Fruit fly (Drosophila melanogaster) whole organism, embryonic: ENCODE data around the gene CG43679.
A peak's percentile ranks its signal among the peaks of the same experiment; 100 is the strongest.

Source experiments
- Ada2b ChIP-seq: fragments of 200-800 bp; sonication (Bioruptor generic); IDR thresholded peaks from 2 replicates; pipeline ENCODE4 v1.3.6; 2022; ENCODE audit warnings: missing biosample characterization, missing genetic modification characterization
- CG11504 ChIP-seq: fragments of 200-800 bp; sonication (Bioruptor generic); optimal IDR thresholded peaks from 3 replicates; lab custom pipeline; 2019; ENCODE audit warnings: missing biosample characterization, mild to moderate bottlenecking, missing genetic modification characterization, moderate library complexity
- CG12104 ChIP-seq: fragments of 200-800 bp; sonication (Bioruptor generic); optimal IDR thresholded peaks from 3 replicates; lab custom pipeline; 2016; ENCODE audit warnings: missing biosample characterization, missing genetic modification characterization
- CG12236 ChIP-seq: fragments of 200-800 bp; sonication (Bioruptor generic); optimal IDR thresholded peaks from 2 replicates; lab custom pipeline; 2016; ENCODE audit warnings: missing biosample characterization, missing genetic modification characterization
- CG12391 ChIP-seq: fragments of 200-800 bp; sonication (Bioruptor generic); optimal IDR thresholded peaks from 3 replicates; lab custom pipeline; 2018; ENCODE audit warnings: missing biosample characterization, mild to moderate bottlenecking, missing genetic modification characterization, moderate library complexity
- CG12659 ChIP-seq: fragments of 200-800 bp; sonication (Bioruptor generic); optimal IDR thresholded peaks from 3 replicates; lab custom pipeline; 2017; ENCODE audit warnings: mild to moderate bottlenecking, missing biosample characterization, missing genetic modification reagents, missing genetic modification characterization
- CG12769 ChIP-seq: fragments of 200-800 bp; sonication (Bioruptor generic); optimal IDR thresholded peaks from 2 replicates; lab custom pipeline; 2019; ENCODE audit warnings: missing biosample characterization, mild to moderate bottlenecking, missing genetic modification characterization, moderate library complexity
- CG14965 ChIP-seq: fragments of 200-800 bp; sonication (Bioruptor generic); optimal IDR thresholded peaks from 2 replicates; lab custom pipeline; 2016; ENCODE audit warnings: missing biosample characterization, missing genetic modification characterization, borderline replicate concordance
- CG15011 ChIP-seq: fragments of 200-800 bp; sonication (Bioruptor generic); optimal IDR thresholded peaks from 3 replicates; lab custom pipeline; 2018; ENCODE audit warnings: missing biosample characterization, mild to moderate bottlenecking, missing genetic modification characterization
- CG15073 ChIP-seq: fragments of 200-800 bp; sonication (Bioruptor generic); optimal IDR thresholded peaks from 2 replicates; lab custom pipeline; 2016; ENCODE audit warnings: missing biosample characterization, missing genetic modification characterization
- CG1602 ChIP-seq: fragments of 200-800 bp; sonication (Bioruptor generic); optimal IDR thresholded peaks from 3 replicates; lab custom pipeline; 2016; ENCODE audit warnings: missing biosample characterization, missing genetic modification characterization
- CG17568 ChIP-seq: fragments of 200-800 bp; sonication (Bioruptor generic); optimal IDR thresholded peaks from 2 replicates; lab custom pipeline; 2018; ENCODE audit warnings: missing biosample characterization, mild to moderate bottlenecking, missing genetic modification characterization, moderate library complexity
- CG17829 ChIP-seq: fragments of 200-800 bp; optimal IDR thresholded peaks from 2 replicates; lab custom pipeline; 2019; ENCODE audit warnings: missing biosample characterization, mild to moderate bottlenecking, missing genetic modification characterization, moderate library complexity
- CG34376 ChIP-seq: fragments of 200-800 bp; sonication (Bioruptor generic); optimal IDR thresholded peaks from 2 replicates; lab custom pipeline; 2018; ENCODE audit warnings: missing biosample characterization, mild to moderate bottlenecking, missing genetic modification characterization
- CG4282 ChIP-seq: fragments of 200-800 bp; sonication (Bioruptor generic); optimal IDR thresholded peaks from 2 replicates; lab custom pipeline; 2016; ENCODE audit warnings: missing biosample characterization, missing genetic modification characterization
- CG43689 ChIP-seq: fragments of 200-800 bp; sonication (Bioruptor generic); IDR thresholded peaks from 2 replicates; pipeline ENCODE4 v1.3.6; 2022; ENCODE audit warnings: missing biosample characterization, missing genetic modification characterization
- CG4707 ChIP-seq: fragments of 200-800 bp; sonication (Bioruptor generic); optimal IDR thresholded peaks from 2 replicates; lab custom pipeline; 2018; ENCODE audit warnings: missing biosample characterization, mild to moderate bottlenecking, missing genetic modification characterization, moderate library complexity
- CG4854 ChIP-seq: fragments of 200-800 bp; sonication (Bioruptor generic); optimal IDR thresholded peaks from 2 replicates; lab custom pipeline; 2016; ENCODE audit warnings: missing biosample characterization, missing genetic modification characterization, inconsistent platforms
- CG7786 ChIP-seq: fragments of 200-800 bp; sonication (Bioruptor generic); optimal IDR thresholded peaks from 2 replicates; lab custom pipeline; 2016; ENCODE audit warnings: missing biosample characterization, missing genetic modification characterization
- CG8359 ChIP-seq: fragments of 200-800 bp; sonication (Bioruptor generic); optimal IDR thresholded peaks from 2 replicates; lab custom pipeline; 2017; ENCODE audit warnings: missing biosample characterization, mild to moderate bottlenecking, missing genetic modification characterization, borderline replicate concordance
- D19A ChIP-seq: fragments of 200-800 bp; optimal IDR thresholded peaks from 3 replicates; lab custom pipeline; 2019; ENCODE audit warnings: missing biosample characterization, mild to moderate bottlenecking, missing genetic modification characterization, moderate library complexity
- Dbx ChIP-seq: fragments of 200-800 bp; sonication (Bioruptor generic); IDR thresholded peaks from 3 replicates; pipeline ENCODE4 v1.3.6; 2022; ENCODE audit warnings: missing biosample characterization, missing genetic modification characterization
- Dip2 ChIP-seq: fragments of 200-800 bp; sonication (Bioruptor generic); IDR thresholded peaks from 2 replicates; pipeline ENCODE4 v1.3.6; 2022; ENCODE audit warnings: missing biosample characterization, missing genetic modification characterization
- HLHmδ ChIP-seq: fragments of 200-800 bp; sonication (Bioruptor generic); optimal IDR thresholded peaks from 2 replicates; lab custom pipeline; 2018; ENCODE audit warnings: missing biosample characterization, mild to moderate bottlenecking, missing genetic modification characterization, moderate library complexity
- Lhr ChIP-seq: fragments of 200-800 bp; sonication (Bioruptor generic); optimal IDR thresholded peaks from 3 replicates; lab custom pipeline; 2017; ENCODE audit warnings: mild to moderate bottlenecking, missing biosample characterization, missing genetic modification reagents, missing genetic modification characterization
- Mes4 ChIP-seq: fragments of 200-800 bp; sonication (Bioruptor generic); optimal IDR thresholded peaks from 2 replicates; lab custom pipeline; 2016; ENCODE audit warnings: missing biosample characterization, missing genetic modification characterization
- NC2α ChIP-seq: fragments of 200-800 bp; sonication (Bioruptor generic); optimal IDR thresholded peaks from 2 replicates; lab custom pipeline; 2016; ENCODE audit warnings: missing biosample characterization, missing genetic modification characterization
- Nf-YA ChIP-seq: fragments of 200-800 bp; sonication (Bioruptor generic); IDR thresholded peaks from 2 replicates; pipeline ENCODE4 v1.3.6; 2022; ENCODE audit warnings: missing biosample characterization, missing genetic modification characterization
- NfI ChIP-seq: fragments of 200-800 bp; sonication (Bioruptor generic); optimal IDR thresholded peaks from 3 replicates; lab custom pipeline; 2018; ENCODE audit warnings: missing biosample characterization, mild to moderate bottlenecking, missing genetic modification characterization, moderate library complexity
- Side ChIP-seq: fragments of 200-800 bp; sonication (Bioruptor generic); optimal IDR thresholded peaks from 2 replicates; lab custom pipeline; 2016; ENCODE audit warnings: missing biosample characterization, missing genetic modification characterization
- Sox100B ChIP-seq: fragments of 200-800 bp; sonication (Bioruptor generic); optimal IDR thresholded peaks from 3 replicates; lab custom pipeline; 2018; ENCODE audit warnings: missing biosample characterization, mild to moderate bottlenecking, missing genetic modification characterization
- Sox102F ChIP-seq: fragments of 200-800 bp; sonication (Bioruptor generic); optimal IDR thresholded peaks from 2 replicates; lab custom pipeline; 2018; ENCODE audit warnings: missing biosample characterization, mild to moderate bottlenecking, missing genetic modification characterization, moderate library complexity
- Vsx1 ChIP-seq: fragments of 200-800 bp; sonication (Bioruptor generic); optimal IDR thresholded peaks from 2 replicates; lab custom pipeline; 2017; ENCODE audit warnings: missing biosample characterization, mild to moderate bottlenecking, missing genetic modification characterization, missing genetic modification reagents
- btn ChIP-seq: fragments of 200-800 bp; sonication (Bioruptor generic); optimal IDR thresholded peaks from 2 replicates; lab custom pipeline; 2016; ENCODE audit warnings: missing biosample characterization, missing genetic modification characterization
- cas ChIP-seq: fragments of 200-800 bp; sonication (Bioruptor generic); IDR thresholded peaks from 2 replicates; pipeline ENCODE4 v1.3.6; 2022; ENCODE audit warnings: missing biosample characterization, missing genetic modification characterization
- dm ChIP-seq: fragments of 200-800 bp; sonication (Bioruptor generic); optimal IDR thresholded peaks from 3 replicates; lab custom pipeline; 2016; ENCODE audit warnings: missing biosample characterization, missing genetic modification characterization
- ems ChIP-seq: fragments of 200-800 bp; sonication (Bioruptor generic); optimal IDR thresholded peaks from 3 replicates; lab custom pipeline; 2016; ENCODE audit warnings: missing biosample characterization, missing genetic modification characterization
- fu2 ChIP-seq: fragments of 200-800 bp; sonication (Bioruptor generic); optimal IDR thresholded peaks from 2 replicates; lab custom pipeline; 2016; ENCODE audit warnings: missing biosample characterization, missing genetic modification characterization
- gsb ChIP-seq: fragments of 200-800 bp; sonication (Bioruptor generic); IDR thresholded peaks from 2 replicates; pipeline ENCODE4 v1.3.6; 2022; ENCODE audit warnings: missing biosample characterization, missing genetic modification characterization
- h ChIP-seq: fragments of >200 bp; optimal IDR thresholded peaks from 2 replicates; lab custom pipeline; 2017
- ken ChIP-seq: fragments of 200-800 bp; sonication (Bioruptor generic); IDR thresholded peaks from 3 replicates; pipeline ENCODE4 v1.3.6; 2022; ENCODE audit warnings: missing biosample characterization, missing genetic modification characterization
- klu ChIP-seq: fragments of 200-800 bp; sonication (Bioruptor generic); IDR thresholded peaks from 2 replicates; pipeline ENCODE4 v1.3.6; 2022; ENCODE audit warnings: missing biosample characterization, missing genetic modification characterization
- knrl ChIP-seq: fragments of 200-800 bp; sonication (Bioruptor generic); IDR thresholded peaks from 3 replicates; pipeline ENCODE4 v1.3.6; 2022; ENCODE audit warnings: missing biosample characterization, missing genetic modification characterization; ENCODE audit not compliant: partially characterized antibody
- nau ChIP-seq: fragments of 200-800 bp; sonication (Bioruptor generic); optimal IDR thresholded peaks from 3 replicates; lab custom pipeline; 2017; ENCODE audit warnings: missing biosample characterization, mild to moderate bottlenecking, missing genetic modification characterization, missing genetic modification reagents
- pho ChIP-seq: fragments of 200-800 bp; sonication (Bioruptor generic); optimal IDR thresholded peaks from 2 replicates; lab custom pipeline; 2016; ENCODE audit warnings: missing biosample characterization, missing genetic modification characterization
- repo ChIP-seq: fragments of 200-800 bp; sonication (Bioruptor generic); optimal IDR thresholded peaks from 2 replicates; lab custom pipeline; 2016; ENCODE audit warnings: missing biosample characterization, missing genetic modification characterization
- scrt ChIP-seq: fragments of 200-800 bp; sonication (Bioruptor generic); optimal IDR thresholded peaks from 2 replicates; lab custom pipeline; 2018; ENCODE audit warnings: missing biosample characterization, mild to moderate bottlenecking, missing genetic modification characterization, moderate library complexity
- sd ChIP-seq: fragments of 200-800 bp; sonication (Bioruptor generic); optimal IDR thresholded peaks from 3 replicates; lab custom pipeline; 2018; ENCODE audit warnings: missing biosample characterization, mild to moderate bottlenecking, missing genetic modification characterization, moderate library complexity
- sens ChIP-seq: fragments of 200-800 bp; sonication (Bioruptor generic); peaks from one replicate; lab custom pipeline; 2016; ENCODE audit warnings: missing biosample characterization, missing genetic modification characterization
- trem ChIP-seq: fragments of 200-800 bp; optimal IDR thresholded peaks from 3 replicates; lab custom pipeline; 2019; ENCODE audit warnings: missing biosample characterization, mild to moderate bottlenecking, missing genetic modification characterization, moderate library complexity

Gene CG43679

DNA sequence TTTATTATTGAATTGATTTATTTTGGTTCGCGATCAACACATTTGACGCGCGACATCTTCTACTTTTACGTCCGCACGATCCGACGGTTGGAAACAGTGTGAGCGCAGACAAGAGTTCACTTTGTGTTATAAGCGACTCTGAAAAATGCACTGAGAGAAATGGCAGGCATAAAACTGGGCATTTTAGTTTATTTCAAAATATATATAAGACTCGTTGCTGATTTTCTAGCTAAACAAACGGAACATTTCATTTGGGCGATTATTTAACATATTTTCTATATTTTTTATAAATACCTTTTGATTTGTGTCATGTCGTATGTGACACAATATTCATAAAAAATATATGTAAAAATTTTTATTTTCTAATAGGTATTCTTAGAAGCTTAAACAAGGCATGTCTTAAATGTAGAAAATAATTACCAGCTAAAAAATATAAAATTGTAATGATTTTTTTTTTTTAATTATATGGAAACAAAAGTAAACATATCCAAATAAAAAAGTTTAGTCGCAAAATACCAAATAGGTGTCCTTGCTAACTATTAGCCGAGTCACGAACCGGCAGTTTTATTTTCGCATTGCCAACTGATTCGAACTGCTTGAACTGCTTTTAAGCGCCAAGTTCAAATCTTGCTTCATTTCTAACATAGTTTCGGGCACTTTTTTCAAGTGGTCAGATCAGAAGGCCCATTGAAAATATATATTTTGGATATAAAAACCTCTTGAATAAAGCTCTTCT lies 37.1 kb downstream of the CG43679 start, which contains the start of gene Reck (continued):
- TF ChIP-seq trem (tag; lab: Kevin White, UChicago) = peak; percentile 70
- peak; percentile 83 for TF ChIP-seq Ada2b (GFP tag; lab: Robert Waterston, UW)
- no peak for TF ChIP-seq dm (GFP tag; lab: Kevin White, UChicago)
- peak; percentile 71 for TF ChIP-seq CG1602
- TF ChIP-seq klu (GFP tag; lab: Robert Waterston, UW) = no peak
- no peak for TF ChIP-seq Mes4 (GFP tag; lab: Kevin White, UChicago)
- peak; percentile 10 for TF ChIP-seq HLHmδ (GFP tag; lab: Kevin White, UChicago)
- peak; percentile 25 for TF ChIP-seq Side (GFP tag; lab: Kevin White, UChicago)
- TF ChIP-seq Vsx1 = peak; percentile 60
- peak; percentile 89 for TF ChIP-seq CG17829 (tag; lab: Kevin White, UChicago)
- TF ChIP-seq Sox100B (GFP tag; lab: Kevin White, UChicago) = peak; percentile 84
- TF ChIP-seq CG17568 = peak; percentile 80
- TF ChIP-seq CG12236 = no peak
- TF ChIP-seq Dip2 (GFP tag; lab: Robert Waterston, UW) = no peak
- no peak for TF ChIP-seq Lhr (GFP tag; lab: Kevin White, UChicago)
- peak; percentile 78 for TF ChIP-seq D19A (tag; lab: Kevin White, UChicago)
- TF ChIP-seq Nf-YA = peak; percentile 78
- TF ChIP-seq knrl (GFP tag; lab: Robert Waterston, UW) = peak; percentile 52; the same call in 1 of the 3 replicates
- peak; percentile 65 for TF ChIP-seq ken (GFP tag; lab: Robert Waterston, UW)
- peak; percentile 20 for TF ChIP-seq CG7786
- peak; percentile 16 for TF ChIP-seq CG12769
- peak; percentile 73 for TF ChIP-seq nau
- peak; percentile 60; the same call in 1 of the 2 replicates for TF ChIP-seq cas (GFP tag; lab: Robert Waterston, UW)
- peak; percentile 47; the same call in 1 of the 2 replicates for TF ChIP-seq gsb
- TF ChIP-seq CG8359 (GFP tag; lab: Kevin White, UChicago) = peak; percentile 78
- peak; percentile 87 for TF ChIP-seq CG12104
- TF ChIP-seq NC2α = peak; percentile 21
- no peak for TF ChIP-seq pho
- TF ChIP-seq CG43689 = peak; percentile 48; the same call in 1 of the 2 replicates
- peak; percentile 50 for TF ChIP-seq ems (GFP tag; lab: Kevin White, UChicago)
- peak; percentile 74 for TF ChIP-seq scrt (GFP tag; lab: Kevin White, UChicago)
- no peak for TF ChIP-seq CG15011 (GFP tag; lab: Kevin White, UChicago)
- TF ChIP-seq btn (GFP tag; lab: Kevin White, UChicago) = peak; percentile 34
- TF ChIP-seq CG34376 (GFP tag; lab: Kevin White, UChicago) = peak; percentile 32
- TF ChIP-seq CG4707 (GFP tag; lab: Kevin White, UChicago) = peak; percentile 56
- peak; percentile 90 for TF ChIP-seq Sox102F (GFP tag; lab: Kevin White, UChicago)
- no peak for TF ChIP-seq fu2 (GFP tag; lab: Kevin White, UChicago)
- peak; percentile 27 for TF ChIP-seq CG15073 (GFP tag; lab: Kevin White, UChicago)
- peak; percentile 90 for TF ChIP-seq CG12391 (tag; lab: Kevin White, UChicago)
- TF ChIP-seq CG11504 = peak; percentile 87
- peak; percentile 73 for TF ChIP-seq CG12659 (GFP tag; lab: Kevin White, UChicago)
- peak; percentile 6 for TF ChIP-seq repo
- TF ChIP-seq NfI (GFP tag; lab: Kevin White, UChicago) = peak; percentile 77
- no peak for TF ChIP-seq h
- TF ChIP-seq CG14965 = no peak
- TF ChIP-seq sd (tag; lab: Kevin White, UChicago) = peak; percentile 3
- TF ChIP-seq sens = peak; percentile 93
- TF ChIP-seq CG4854 = peak; percentile 81
- TF ChIP-seq CG4282 = no peak
- TF ChIP-seq Dbx (GFP tag; lab: Robert Waterston, UW) = peak; percentile 60; the same call in 2 of the 3 replicates
